Worm (Caenorhabditis elegans) whole organism, L2 larva: ENCODE data around the gene F31F7.2.

Experiments
- C34F6.9 ChIP-seq: fragments of 150-350 bp; optimal IDR thresholded peaks from 2 replicates; lab custom pipeline; 2014; ENCODE audit warnings: missing biosample characterization, missing genetic modification characterization
- R02D3.7 ChIP-seq: fragments of 150-350 bp; optimal IDR thresholded peaks from 2 replicates; lab custom pipeline; 2014; ENCODE audit warnings: missing biosample characterization, missing genetic modification characterization
- Y55F3AM.14 ChIP-seq: fragments of 200-800 bp; sonication (Bioruptor generic); optimal IDR thresholded peaks from 2 replicates; lab custom pipeline; 2018; ENCODE audit warnings: mild to moderate bottlenecking, missing genetic modification characterization, missing compliant biosample characterization
- ZK546.5 ChIP-seq: sonication (generic microtip); optimal IDR thresholded peaks from 2 replicates; lab custom pipeline; 2017; ENCODE audit warnings: missing biosample characterization, missing genetic modification characterization
- ceh-82 ChIP-seq: fragments of 150-350 bp; optimal IDR thresholded peaks from 2 replicates; lab custom pipeline; 2014; ENCODE audit warnings: missing biosample characterization, missing genetic modification characterization
- egl-27 ChIP-seq: sonication (generic microtip); optimal IDR thresholded peaks from 3 replicates; lab custom pipeline; 2017; ENCODE audit warnings: missing biosample characterization, missing genetic modification reagents, missing genetic modification characterization
- elt-1 ChIP-seq: fragments of 150-350 bp; optimal IDR thresholded peaks from 2 replicates; lab custom pipeline; 2014; ENCODE audit warnings: missing biosample characterization, missing genetic modification characterization
- elt-3 ChIP-seq: sonication (generic microtip); optimal IDR thresholded peaks from 2 replicates; lab custom pipeline; 2017; ENCODE audit warnings: missing biosample characterization, missing genetic modification characterization
- fos-1 ChIP-seq: fragments of 150-350 bp; optimal IDR thresholded peaks from 2 replicates; lab custom pipeline; 2014; ENCODE audit warnings: missing biosample characterization, missing genetic modification characterization
- lin-39 ChIP-seq: fragments of 150-350 bp; optimal IDR thresholded peaks from 2 replicates; lab custom pipeline; 2014; ENCODE audit warnings: missing biosample characterization, missing genetic modification reagents, missing genetic modification characterization
- nhr-25 ChIP-seq: fragments of 150-350 bp; sonication (generic microtip); optimal IDR thresholded peaks from 3 replicates; lab custom pipeline; 2014; ENCODE audit warnings: missing biosample characterization, missing genetic modification characterization
- sma-3 ChIP-seq: sonication (generic microtip); optimal IDR thresholded peaks from 2 replicates; lab custom pipeline; 2016; ENCODE audit warnings: missing genetic modification reagents, missing genetic modification characterization, missing compliant biosample characterization
- snpc-4 ChIP-seq: fragments of 150-350 bp; optimal IDR thresholded peaks from 2 replicates; lab custom pipeline; 2014; ENCODE audit warnings: missing biosample characterization, missing genetic modification characterization
- ztf-4 ChIP-seq: fragments of 150-350 bp; optimal IDR thresholded peaks from 2 replicates; lab custom pipeline; 2014; ENCODE audit warnings: missing biosample characterization, missing genetic modification characterization

- TF ChIP-seq R02D3.7 (no peak), elt-3 (tag; lab: Kevin White, UChicago) (no peak), ztf-4 (tag; lab: Kevin White, UChicago) (no peak), fos-1 (tag; lab: Kevin White, UChicago) (no peak), snpc-4 (no peak), sma-3 (peak; percentile 18), ceh-82 (tag; lab: Kevin White, UChicago) (no peak), ZK546.5 (no peak), elt-1 (tag; lab: Kevin White, UChicago) (no peak), egl-27 (tag; lab: Kevin White, UChicago) (peak; percentile 16), nhr-25 (tag; lab: Kevin White, UChicago) (peak; percentile 76), lin-39 (tag; lab: Kevin White, UChicago) (no peak), Y55F3AM.14 (GFP tag; lab: Kevin White, UChicago) (no peak), C34F6.9 (tag; lab: Kevin White, UChicago) (no peak)
Measured at ce11 chrV:6240735-6241134, 29.9 kb upstream of the F31F7.2 start.
